Fruit fly (Drosophila melanogaster) whole organism, embryonic: ENCODE data around the gene Cpr65Av.

Experiments
- Adf1 ChIP-seq: fragments of 200-800 bp; sonication (Bioruptor generic); IDR thresholded peaks from 2 replicates; pipeline ENCODE4 v1.3.6; 2022; ENCODE audit warnings: missing biosample characterization, missing genetic modification characterization
- Atf-2 ChIP-seq: fragments of 200-800 bp; sonication (Bioruptor generic); optimal IDR thresholded peaks from 2 replicates; lab custom pipeline; 2016; ENCODE audit warnings: missing biosample characterization, missing genetic modification characterization
- B-H2 ChIP-seq: fragments of 200-800 bp; sonication (Bioruptor generic); optimal IDR thresholded peaks from 2 replicates; lab custom pipeline; 2018; ENCODE audit warnings: missing biosample characterization, mild to moderate bottlenecking, missing genetic modification characterization
- Bgb ChIP-seq: fragments of 200-800 bp; sonication (Bioruptor generic); IDR thresholded peaks from 2 replicates; pipeline ENCODE4 v1.3.6; 2022; ENCODE audit warnings: missing biosample characterization, missing genetic modification characterization; ENCODE audit not compliant: partially characterized antibody
- CG10147 ChIP-seq: fragments of 200-800 bp; sonication (Bioruptor generic); optimal IDR thresholded peaks from 2 replicates; lab custom pipeline; 2019; ENCODE audit warnings: missing biosample characterization, mild to moderate bottlenecking, missing genetic modification characterization, moderate library complexity
- CG10959 ChIP-seq: fragments of 200-800 bp; sonication (Bioruptor generic); IDR thresholded peaks from 2 replicates; pipeline ENCODE4 v1.3.6; 2022; ENCODE audit warnings: missing biosample characterization, missing genetic modification characterization
- CG11560 ChIP-seq: fragments of 200-800 bp; sonication (Bioruptor generic); IDR thresholded peaks from 3 replicates; pipeline ENCODE4 v1.3.6; 2022; ENCODE audit warnings: missing biosample characterization, missing genetic modification characterization
- CG12299 ChIP-seq: fragments of 200-800 bp; sonication (Bioruptor generic); optimal IDR thresholded peaks from 2 replicates; lab custom pipeline; 2018; ENCODE audit warnings: missing biosample characterization, mild to moderate bottlenecking, missing genetic modification characterization
- CG12659 ChIP-seq: fragments of 200-800 bp; sonication (Bioruptor generic); optimal IDR thresholded peaks from 3 replicates; lab custom pipeline; 2017; ENCODE audit warnings: mild to moderate bottlenecking, missing biosample characterization, missing genetic modification reagents, missing genetic modification characterization
- CG12942 ChIP-seq: fragments of 200-800 bp; sonication (Bioruptor generic); optimal IDR thresholded peaks from 3 replicates; lab custom pipeline; 2016; ENCODE audit warnings: missing biosample characterization, missing genetic modification characterization
- CG13123 ChIP-seq: fragments of 200-800 bp; sonication (Bioruptor generic); optimal IDR thresholded peaks from 2 replicates; lab custom pipeline; 2016; ENCODE audit warnings: missing biosample characterization, missing genetic modification characterization
- CG13894 ChIP-seq: fragments of 200-800 bp; sonication (Bioruptor generic); optimal IDR thresholded peaks from 3 replicates; lab custom pipeline; 2018; ENCODE audit warnings: missing biosample characterization, mild to moderate bottlenecking, missing genetic modification characterization, moderate library complexity
- CG14710 ChIP-seq: fragments of 200-800 bp; sonication (Bioruptor generic); optimal IDR thresholded peaks from 3 replicates; lab custom pipeline; 2019; ENCODE audit warnings: missing biosample characterization, mild to moderate bottlenecking, missing genetic modification characterization, moderate library complexity
- CG17612 ChIP-seq: fragments of 200-800 bp; sonication (Bioruptor generic); IDR thresholded peaks from 2 replicates; pipeline ENCODE4 v1.3.6; 2022; ENCODE audit warnings: missing biosample characterization, missing genetic modification characterization
- CG2875 ChIP-seq: fragments of 200-800 bp; sonication (Bioruptor generic); optimal IDR thresholded peaks from 2 replicates; lab custom pipeline; 2017; ENCODE audit warnings: missing biosample characterization, mild to moderate bottlenecking, missing genetic modification characterization, missing genetic modification reagents
- CG31224 ChIP-seq: fragments of 200-800 bp; sonication (Bioruptor generic); IDR thresholded peaks from 2 replicates; pipeline ENCODE4 v1.3.6; 2022; ENCODE audit warnings: missing biosample characterization, missing genetic modification characterization
- CG3281 ChIP-seq: fragments of 200-800 bp; sonication (Bioruptor generic); optimal IDR thresholded peaks from 3 replicates; lab custom pipeline; 2017; ENCODE audit warnings: missing biosample characterization, mild to moderate bottlenecking, missing genetic modification characterization
- CG4820 ChIP-seq: fragments of 200-800 bp; sonication (Bioruptor generic); optimal IDR thresholded peaks from 3 replicates; lab custom pipeline; 2016; ENCODE audit warnings: missing biosample characterization, missing genetic modification characterization
- CG4854 ChIP-seq: fragments of 200-800 bp; sonication (Bioruptor generic); optimal IDR thresholded peaks from 2 replicates; lab custom pipeline; 2016; ENCODE audit warnings: missing biosample characterization, missing genetic modification characterization, inconsistent platforms
- CG5245 ChIP-seq: fragments of 200-800 bp; sonication (Bioruptor generic); optimal IDR thresholded peaks from 3 replicates; lab custom pipeline; 2016; ENCODE audit warnings: missing biosample characterization, missing genetic modification characterization
- CG6765 ChIP-seq: fragments of 200-800 bp; sonication (Bioruptor generic); optimal IDR thresholded peaks from 3 replicates; lab custom pipeline; 2017; ENCODE audit warnings: missing biosample characterization, mild to moderate bottlenecking, missing genetic modification characterization
- CG7372 ChIP-seq: fragments of 200-800 bp; sonication (Bioruptor generic); IDR thresholded peaks from 2 replicates; pipeline ENCODE4 v1.3.6; 2022; ENCODE audit warnings: missing biosample characterization, missing genetic modification characterization
- CkIIα-i1 ChIP-seq: fragments of 200-800 bp; sonication (Bioruptor generic); IDR thresholded peaks from 2 replicates; pipeline ENCODE4 v1.3.6; 2022; ENCODE audit warnings: missing biosample characterization, missing genetic modification characterization
- Eip74EF ChIP-seq, 2 experiments: fragments of 200-800 bp in 1 of 2; fragments of >200 bp in 1 of 2; sonication (Bioruptor generic) in 1 of 2; optimal IDR thresholded peaks; 2 replicates each; lab custom pipeline; 2017 to 2019; ENCODE audit warnings: missing biosample characterization in 2 of 2, missing genetic modification characterization in 2 of 2, mild to moderate bottlenecking in 1 of 2, moderate library complexity in 1 of 2
- Gsc ChIP-seq: fragments of 200-800 bp; sonication (Bioruptor generic); IDR thresholded peaks from 2 replicates; pipeline ENCODE4 v1.3.6; 2022; ENCODE audit warnings: missing biosample characterization, missing genetic modification characterization
- Hsf ChIP-seq: fragments of 200-800 bp; sonication (Bioruptor generic); optimal IDR thresholded peaks from 3 replicates; lab custom pipeline; 2016; ENCODE audit warnings: missing biosample characterization, missing genetic modification characterization
- MBD-R2 ChIP-seq: fragments of 200-800 bp; sonication (Bioruptor generic); IDR thresholded peaks from 2 replicates; pipeline ENCODE4 v1.3.6; 2022; ENCODE audit warnings: missing biosample characterization, missing genetic modification characterization
- Mad ChIP-seq: fragments of 200-800 bp; sonication (Bioruptor generic); optimal IDR thresholded peaks from 2 replicates; lab custom pipeline; 2016; ENCODE audit warnings: missing biosample characterization, missing genetic modification characterization
- Nf-YC ChIP-seq: fragments of 200-800 bp; optimal IDR thresholded peaks from 3 replicates; lab custom pipeline; 2019; ENCODE audit warnings: missing biosample characterization, mild to moderate bottlenecking, missing genetic modification characterization, moderate library complexity
- Opbp ChIP-seq: fragments of 200-800 bp; sonication (Bioruptor generic); IDR thresholded peaks from 3 replicates; pipeline ENCODE4 v1.3.6; 2022; ENCODE audit warnings: missing biosample characterization, missing genetic modification characterization; ENCODE audit not compliant: partially characterized antibody
- Spps ChIP-seq: fragments of 200-800 bp; sonication (Bioruptor generic); optimal IDR thresholded peaks from 2 replicates; lab custom pipeline; 2018; ENCODE audit warnings: missing biosample characterization, mild to moderate bottlenecking, missing genetic modification characterization
- Sry-δ ChIP-seq: fragments of 200-800 bp; sonication (Bioruptor generic); optimal IDR thresholded peaks from 2 replicates; lab custom pipeline; 2016; ENCODE audit warnings: missing biosample characterization, missing genetic modification characterization
- bigmax ChIP-seq: fragments of 200-800 bp; sonication (Bioruptor generic); optimal IDR thresholded peaks from 2 replicates; lab custom pipeline; 2018; ENCODE audit warnings: missing biosample characterization, mild to moderate bottlenecking, missing genetic modification characterization
- cas ChIP-seq: fragments of 200-800 bp; sonication (Bioruptor generic); IDR thresholded peaks from 2 replicates; pipeline ENCODE4 v1.3.6; 2022; ENCODE audit warnings: missing biosample characterization, missing genetic modification characterization
- cg ChIP-seq: fragments of 200-800 bp; sonication (Bioruptor generic); optimal IDR thresholded peaks from 3 replicates; lab custom pipeline; 2019; ENCODE audit warnings: missing biosample characterization, mild to moderate bottlenecking, missing genetic modification characterization, moderate library complexity
- crc ChIP-seq: fragments of 200-800 bp; sonication (Bioruptor generic); optimal IDR thresholded peaks from 2 replicates; lab custom pipeline; 2016; ENCODE audit warnings: missing biosample characterization, missing genetic modification characterization
- dpn ChIP-seq, 2 experiments: fragments of 200-800 bp; sonication (Bioruptor generic); optimal IDR thresholded peaks; 3 replicates each; lab custom pipeline; 2016; ENCODE audit warnings: missing biosample characterization in 2 of 2, missing genetic modification characterization in 2 of 2
- lilli ChIP-seq: fragments of 200-800 bp; sonication (Bioruptor generic); optimal IDR thresholded peaks from 3 replicates; lab custom pipeline; 2016; ENCODE audit warnings: missing biosample characterization, missing genetic modification characterization
- p53 ChIP-seq: fragments of 200-800 bp; sonication (Bioruptor generic); optimal IDR thresholded peaks from 2 replicates; lab custom pipeline; 2016; ENCODE audit warnings: missing biosample characterization, missing genetic modification characterization
- peb ChIP-seq: fragments of 200-800 bp; sonication (Bioruptor generic); IDR thresholded peaks from 2 replicates; pipeline ENCODE4 v1.3.6; 2022; ENCODE audit warnings: missing biosample characterization, missing genetic modification characterization
- prd ChIP-seq, 3 experiments: fragments of >200 bp in 2 of 3; fragments of 200-800 bp in 1 of 3; sonication (Bioruptor generic) in 1 of 3; optimal IDR thresholded peaks in 2 of 3; IDR thresholded peaks in 1 of 3; 2 replicates in 2 of 3; 3 replicates in 1 of 3; pipeline versions ENCODE4 v1.3.6 to Lab custom; 2017 to 2022; ENCODE audit warnings: missing biosample characterization in 1 of 3, missing genetic modification characterization in 1 of 3
- ro ChIP-seq: fragments of 200-800 bp; sonication (Bioruptor generic); IDR thresholded peaks from 2 replicates; pipeline ENCODE4 v1.3.6; 2022; ENCODE audit warnings: missing biosample characterization, missing genetic modification characterization
- schlank ChIP-seq: fragments of 200-800 bp; sonication (Bioruptor generic); optimal IDR thresholded peaks from 2 replicates; lab custom pipeline; 2018; ENCODE audit warnings: missing biosample characterization, mild to moderate bottlenecking, missing genetic modification characterization
- sens ChIP-seq: fragments of 200-800 bp; sonication (Bioruptor generic); peaks from one replicate; lab custom pipeline; 2016; ENCODE audit warnings: missing biosample characterization, missing genetic modification characterization
- tin ChIP-seq: fragments of 200-800 bp; sonication (Bioruptor generic); optimal IDR thresholded peaks from 3 replicates; lab custom pipeline; 2016; ENCODE audit warnings: missing biosample characterization, missing genetic modification characterization
- tup ChIP-seq: fragments of 200-800 bp; sonication (Bioruptor generic); optimal IDR thresholded peaks from 2 replicates; lab custom pipeline; 2016; ENCODE audit warnings: missing biosample characterization, mild to moderate bottlenecking, missing genetic modification characterization, moderate library complexity
- zen ChIP-seq: fragments of 200-800 bp; sonication (Bioruptor generic); optimal IDR thresholded peaks from 3 replicates; lab custom pipeline; 2018; ENCODE audit warnings: missing biosample characterization, mild to moderate bottlenecking, missing genetic modification characterization, moderate library complexity
- zen2 ChIP-seq: fragments of 200-800 bp; sonication (Bioruptor generic); IDR thresholded peaks from 3 replicates; pipeline ENCODE4 v1.3.6; 2022; ENCODE audit warnings: missing biosample characterization, missing genetic modification characterization; ENCODE audit not compliant: partially characterized antibody

Cpr65Av gene

dm6 chr3L:6124616-6125408 lies 15.0 kb downstream of the Cpr65Av start (continued):
- TF ChIP-seq Opbp (GFP tag; lab: Robert Waterston, UW) (no peak), CG12659 (GFP tag; lab: Kevin White, UChicago) (peak; percentile 39), CG13894 (tag; lab: Kevin White, UChicago) (no peak), CG12942 (no peak), lilli (GFP tag; lab: Kevin White, UChicago) (peak; percentile 32), CG10959 (peak; percentile 69; the same call in 1 of the 2 replicates), Sry-δ (peak; percentile 31), cas (no peak), CG7372 (peak; percentile 83), MBD-R2 (GFP tag; lab: Robert Waterston, UW) (peak; percentile 45; the same call in 1 of the 2 replicates), sens (GFP tag; lab: Kevin White, UChicago) (peak; percentile 98), Eip74EF (GFP tag; optimal IDR thresholded peaks at IDR 0.05; lab: Kevin White, UChicago) (peak in 1 of 2 experiments; percentile 63), tup (GFP tag; lab: Kevin White, UChicago) (no peak), Adf1 (GFP tag; lab: Robert Waterston, UW) (peak; percentile 30; the same call in 1 of the 2 replicates), ro (GFP tag; lab: Robert Waterston, UW) (no peak), dpn (GFP tag; optimal IDR thresholded peaks at IDR 0.05; lab: Kevin White, UChicago) (peak; percentile 38 to 91), CG10147 (GFP tag; lab: Kevin White, UChicago) (peak; percentile 54), Bgb (GFP tag; lab: Robert Waterston, UW) (peak; percentile 22; the same call in 1 of the 2 replicates), prd (optimal IDR thresholded peaks at IDR 0.05; lab: Kevin White, UChicago) (peak in 1 of 2 experiments; percentile 5), prd (GFP tag; IDR thresholded peaks at IDR 0.05; lab: Robert Waterston, UW) (no peak), CG6765 (GFP tag; lab: Kevin White, UChicago) (peak; percentile 88), B-H2 (peak; percentile 71), CG5245 (GFP tag; lab: Kevin White, UChicago) (peak; percentile 69), Hsf (GFP tag; lab: Kevin White, UChicago) (peak; percentile 53), CG4854 (GFP tag; lab: Kevin White, UChicago) (peak; percentile 77), tin (GFP tag; lab: Kevin White, UChicago) (peak; percentile 69), crc (GFP tag; lab: Kevin White, UChicago) (peak; percentile 63), CG3281 (GFP tag; lab: Kevin White, UChicago) (peak; percentile 84), CG17612 (GFP tag; lab: Robert Waterston, UW) (no peak), CG12299 (tag; lab: Kevin White, UChicago) (peak; percentile 16), CG31224 (GFP tag; lab: Robert Waterston, UW) (peak; percentile 68), schlank (tag; lab: Kevin White, UChicago) (peak; percentile 77), CkIIα-i1 (GFP tag; lab: Robert Waterston, UW) (no peak; the same call in 1 of the 2 replicates), Atf-2 (GFP tag; lab: Kevin White, UChicago) (no peak), zen2 (no peak), CG14710 (tag; lab: Kevin White, UChicago) (peak; percentile 61), Gsc (GFP tag; lab: Robert Waterston, UW) (no peak), peb (GFP tag; lab: Robert Waterston, UW) (peak; percentile 52; the same call in 1 of the 2 replicates), zen (tag; lab: Kevin White, UChicago) (peak; percentile 55), p53 (peak; percentile 70), Spps (tag; lab: Kevin White, UChicago) (peak; percentile 49), CG11560 (no peak), CG2875 (peak; percentile 84), CG13123 (GFP tag; lab: Kevin White, UChicago) (peak; percentile 24), CG4820 (GFP tag; lab: Kevin White, UChicago) (peak; percentile 47), Nf-YC (tag; lab: Kevin White, UChicago) (peak; percentile 52), cg (GFP tag; lab: Kevin White, UChicago) (no peak), bigmax (GFP tag; lab: Kevin White, UChicago) (peak; percentile 68), Mad (GFP tag; lab: Kevin White, UChicago) (peak; percentile 27)
